Fruit fly (Drosophila melanogaster): ENCODE measurements around the gene CG42371.

CG42371 gene

DNA sequence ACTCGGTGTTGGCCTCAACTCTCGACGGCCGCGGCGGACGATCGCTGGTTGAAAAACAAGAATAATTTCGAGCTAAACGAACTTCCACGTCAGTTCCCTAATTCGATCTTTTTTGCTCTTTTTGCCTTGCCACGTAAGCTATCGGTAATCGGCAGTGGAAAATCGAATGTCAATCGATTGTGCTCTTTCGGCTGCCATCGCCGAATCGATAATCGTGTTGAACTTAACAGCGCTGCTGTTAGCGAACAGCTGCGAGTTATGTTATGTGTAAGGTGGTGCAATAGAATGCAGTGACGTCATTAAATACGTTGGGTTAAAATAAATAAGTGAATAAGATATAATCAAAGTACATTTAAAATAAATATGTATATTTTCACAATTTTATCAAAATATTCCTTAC is 19.7 kb upstream of the CG42371 start, which contains the start of gene Sec24CD:
Gene Sec24CD, minus strand, starts transcription at position 123 of the 400 bp plus-strand sequence.
- TF ChIP-seq brk (GFP tag; optimal IDR thresholded peaks at IDR 0.05) (no peak), Hr83 (GFP tag; optimal IDR thresholded peaks at IDR 0.05; ENCODE audit: poor library complexity, severe bottlenecking) (no peak), sage (GFP tag; optimal IDR thresholded peaks at IDR 0.05) (no peak), br (GFP tag; optimal IDR thresholded peaks at IDR 0.05) (no peak), Hr78 (GFP tag; optimal IDR thresholded peaks at IDR 0.05) (no peak), rgr (GFP tag; optimal IDR thresholded peaks at IDR 0.05) (no peak), woc (GFP tag; optimal IDR thresholded peaks at IDR 0.05) (peak; percentile 86), tai (GFP tag; optimal IDR thresholded peaks at IDR 0.05) (no peak), Rel (GFP tag; optimal IDR thresholded peaks at IDR 0.05) (no peak), Rel (tag; optimal IDR thresholded peaks at IDR 0.05) (no peak), ey (GFP tag; optimal IDR thresholded peaks at IDR 0.05) (no peak), foxo (GFP tag; optimal IDR thresholded peaks at IDR 0.05) (no peak), jim (GFP tag; optimal IDR thresholded peaks at IDR 0.05) (no peak), Dif (GFP tag; optimal IDR thresholded peaks at IDR 0.05; ENCODE audit: partially characterized antibody) (no peak), fru (GFP tag; optimal IDR thresholded peaks at IDR 0.05) (no peak), dl (GFP tag; optimal IDR thresholded peaks at IDR 0.05; ENCODE audit: insufficient read depth in 1 of 2, partially characterized antibody in 2 of 2) (no peak), Abd-B (GFP tag; optimal IDR thresholded peaks at IDR 0.05) (no peak), Mio (GFP tag; optimal IDR thresholded peaks at IDR 0.05) (no peak), CG9705 (GFP tag; optimal IDR thresholded peaks at IDR 0.05) (no peak), Dfd (GFP tag; optimal IDR thresholded peaks at IDR 0.05) (no peak), dsf (GFP tag; optimal IDR thresholded peaks at IDR 0.05; ENCODE audit: borderline replicate concordance) (no peak), dmrt93B (GFP tag; optimal IDR thresholded peaks at IDR 0.05) (no peak), GATAd (GFP tag; optimal IDR thresholded peaks at IDR 0.05) (no peak), Hnf4 (GFP tag; optimal IDR thresholded peaks at IDR 0.05) (no peak), CrebA (GFP tag; optimal IDR thresholded peaks at IDR 0.05; ENCODE audit: borderline replicate concordance) (peak; percentile 94), pan (optimal IDR thresholded peaks at IDR 0.05) (no peak), h (GFP tag; optimal IDR thresholded peaks at IDR 0.05) (peak; percentile 13), N (GFP tag; optimal IDR thresholded peaks at IDR 0.05) (no peak), OdsH (GFP tag; optimal IDR thresholded peaks at IDR 0.05) (peak; percentile 24), psq (GFP tag; optimal IDR thresholded peaks at IDR 0.05) (no peak), CG32264 (GFP tag; optimal IDR thresholded peaks at IDR 0.05) (no peak)

DNA sequence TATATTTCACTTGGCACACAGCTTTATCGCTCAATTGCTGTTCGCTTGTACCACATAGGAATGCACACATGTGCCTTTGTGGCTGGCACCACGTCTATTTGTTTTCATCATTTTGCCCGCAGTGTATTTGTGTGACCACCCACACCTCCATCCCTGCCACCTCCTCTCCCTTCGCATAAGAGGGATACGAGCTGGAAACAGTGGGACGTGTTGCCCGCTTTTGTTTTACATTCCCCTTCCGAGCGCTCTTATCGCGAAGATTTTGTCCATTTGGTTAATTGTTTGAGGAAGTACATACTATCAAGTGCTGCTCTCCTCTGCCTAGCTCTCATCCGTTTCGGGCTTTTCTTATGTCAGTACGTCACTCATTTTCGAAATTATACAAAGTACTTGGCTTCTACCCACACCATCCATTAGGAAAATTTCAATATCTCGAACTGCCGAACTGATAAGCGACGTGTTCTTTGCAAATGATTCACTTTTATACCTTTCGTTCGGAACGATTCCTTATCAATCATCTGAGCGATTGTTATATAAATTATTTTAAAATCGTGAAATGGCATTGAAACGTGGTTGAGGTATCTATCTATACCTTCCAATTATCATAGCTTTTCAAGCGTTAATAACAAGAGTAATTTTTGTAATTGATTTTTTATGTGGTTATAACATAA is 11.3 kb upstream of the CG42371 start:
- no peak for TF ChIP-seq Dfd (GFP tag; optimal IDR thresholded peaks at IDR 0.05)
- TF ChIP-seq ey (GFP tag; optimal IDR thresholded peaks at IDR 0.05) = no peak
- TF ChIP-seq Sp1 (GFP tag; optimal IDR thresholded peaks at IDR 0.05) = no peak
- TF ChIP-seq CG32264 (GFP tag; optimal IDR thresholded peaks at IDR 0.05) = no peak
- TF ChIP-seq GATAd (GFP tag; optimal IDR thresholded peaks at IDR 0.05) = no peak
- TF ChIP-seq h (GFP tag; optimal IDR thresholded peaks at IDR 0.05) = peak; percentile 42
- no peak for TF ChIP-seq jim (GFP tag; optimal IDR thresholded peaks at IDR 0.05)
- TF ChIP-seq foxo (GFP tag; optimal IDR thresholded peaks at IDR 0.05) = no peak
- TF ChIP-seq fru (GFP tag; optimal IDR thresholded peaks at IDR 0.05) = no peak
- no peak for TF ChIP-seq Myc (optimal IDR thresholded peaks at IDR 0.05)
- TF ChIP-seq psq (GFP tag; optimal IDR thresholded peaks at IDR 0.05) = peak; percentile 52
- TF ChIP-seq Hnf4 (GFP tag; optimal IDR thresholded peaks at IDR 0.05) = no peak
- TF ChIP-seq Vsx2 (GFP tag; optimal IDR thresholded peaks at IDR 0.05; ENCODE audit: partially characterized antibody) = no peak
- TF ChIP-seq pan (optimal IDR thresholded peaks at IDR 0.05) = no peak
- no peak for TF ChIP-seq rgr (GFP tag; optimal IDR thresholded peaks at IDR 0.05)
- no peak for TF ChIP-seq Rel (GFP tag; optimal IDR thresholded peaks at IDR 0.05)
- TF ChIP-seq Rel (tag; optimal IDR thresholded peaks at IDR 0.05) = peak; percentile 16
- peak; percentile 7 for TF ChIP-seq Hr83 (GFP tag; optimal IDR thresholded peaks at IDR 0.05; ENCODE audit: poor library complexity, severe bottlenecking)
- TF ChIP-seq brk (GFP tag; optimal IDR thresholded peaks at IDR 0.05) = no peak
- TF ChIP-seq Jra (GFP tag; optimal IDR thresholded peaks at IDR 0.05) = no peak

DNA sequence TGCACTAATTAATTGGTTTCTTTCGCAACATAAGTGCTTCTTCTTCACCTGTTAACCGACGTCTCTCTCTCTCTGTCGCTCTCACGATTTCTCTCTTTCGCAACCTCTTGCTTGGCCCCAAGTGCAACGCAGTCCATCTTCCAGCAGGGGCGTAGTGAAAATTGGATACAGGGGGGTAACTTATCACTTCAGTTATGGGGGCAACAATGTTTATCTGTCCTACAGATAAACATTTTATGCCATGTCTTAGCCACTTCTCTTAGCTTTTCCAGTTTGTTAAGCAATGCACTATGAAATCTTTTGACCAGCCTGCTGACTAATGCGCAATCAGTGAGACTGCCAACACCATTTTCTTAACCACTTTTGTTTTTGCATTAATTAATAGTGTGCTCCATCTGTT is 10.3 kb upstream of the CG42371 start:
- TF ChIP-seq jim (GFP tag; optimal IDR thresholded peaks at IDR 0.05) = no peak
- peak; percentile 66 for TF ChIP-seq ey (GFP tag; optimal IDR thresholded peaks at IDR 0.05)
- peak; percentile 63 for TF ChIP-seq fru (GFP tag; optimal IDR thresholded peaks at IDR 0.05)
- peak; percentile 75 for TF ChIP-seq br (GFP tag; optimal IDR thresholded peaks at IDR 0.05)
- TF ChIP-seq OdsH (GFP tag; optimal IDR thresholded peaks at IDR 0.05) = peak; percentile 78
- peak; percentile 16 for TF ChIP-seq psq (GFP tag; optimal IDR thresholded peaks at IDR 0.05)
- TF ChIP-seq sage (GFP tag; optimal IDR thresholded peaks at IDR 0.05) = peak; percentile 4
- peak; percentile 10 for TF ChIP-seq Hr83 (GFP tag; optimal IDR thresholded peaks at IDR 0.05; ENCODE audit: poor library complexity, severe bottlenecking)
- peak; percentile 46 for TF ChIP-seq HLH106 (tag; optimal IDR thresholded peaks at IDR 0.05)
- TF ChIP-seq Hnf4 (GFP tag; optimal IDR thresholded peaks at IDR 0.05) = peak; percentile 79
- no peak for TF ChIP-seq dmrt93B (GFP tag; optimal IDR thresholded peaks at IDR 0.05)
- TF ChIP-seq Sp1 (GFP tag; optimal IDR thresholded peaks at IDR 0.05) = peak; percentile 38
- TF ChIP-seq Dfd (GFP tag; optimal IDR thresholded peaks at IDR 0.05) = no peak
- no peak for TF ChIP-seq Myc (optimal IDR thresholded peaks at IDR 0.05)
- no peak for TF ChIP-seq dsf (GFP tag; optimal IDR thresholded peaks at IDR 0.05; ENCODE audit: borderline replicate concordance)
- TF ChIP-seq tai (GFP tag; optimal IDR thresholded peaks at IDR 0.05) = no peak
- TF ChIP-seq h (GFP tag; optimal IDR thresholded peaks at IDR 0.05) = peak; percentile 63
- peak; percentile 52 for TF ChIP-seq brk (GFP tag; optimal IDR thresholded peaks at IDR 0.05)
- peak; percentile 76 for TF ChIP-seq rgr (GFP tag; optimal IDR thresholded peaks at IDR 0.05)
- TF ChIP-seq Jra (GFP tag; optimal IDR thresholded peaks at IDR 0.05) = peak; percentile 45
- TF ChIP-seq foxo (GFP tag; optimal IDR thresholded peaks at IDR 0.05) = peak in 1 of 2 experiments; percentile 72

All from whole organism, wandering third instar larva.